Worm (Caenorhabditis elegans) whole organism, L2 larva: ENCODE data around the gene nhr-182.

Source experiments
- ceh-82 ChIP-seq: fragments of 150-350 bp; optimal IDR thresholded peaks from 2 replicates; lab custom pipeline; 2014; ENCODE audit warnings: missing biosample characterization, missing genetic modification characterization
- egl-27 ChIP-seq: sonication (generic microtip); optimal IDR thresholded peaks from 3 replicates; lab custom pipeline; 2017; ENCODE audit warnings: missing biosample characterization, missing genetic modification reagents, missing genetic modification characterization
- elt-1 ChIP-seq: fragments of 150-350 bp; optimal IDR thresholded peaks from 2 replicates; lab custom pipeline; 2014; ENCODE audit warnings: missing biosample characterization, missing genetic modification characterization
- elt-3 ChIP-seq: sonication (generic microtip); optimal IDR thresholded peaks from 2 replicates; lab custom pipeline; 2017; ENCODE audit warnings: missing biosample characterization, missing genetic modification characterization
- lin-39 ChIP-seq: fragments of 150-350 bp; optimal IDR thresholded peaks from 2 replicates; lab custom pipeline; 2014; ENCODE audit warnings: missing biosample characterization, missing genetic modification reagents, missing genetic modification characterization
- mdl-1 ChIP-seq, 2 experiments: fragments of 150-350 bp in 1 of 2; sonication (generic microtip) in 1 of 2; optimal IDR thresholded peaks; 2 replicates each; lab custom pipeline; 2017; ENCODE audit warnings: missing biosample characterization in 2 of 2, missing genetic modification characterization in 2 of 2
- nhr-11 ChIP-seq: fragments of 150-350 bp; optimal IDR thresholded peaks from 2 replicates; lab custom pipeline; 2014; ENCODE audit warnings: missing biosample characterization, missing genetic modification characterization
- nhr-12 ChIP-seq: fragments of 150-350 bp; optimal IDR thresholded peaks from 2 replicates; lab custom pipeline; 2014; ENCODE audit warnings: missing biosample characterization, missing genetic modification characterization
- nhr-6 ChIP-seq: fragments of 150-350 bp; optimal IDR thresholded peaks from 2 replicates; lab custom pipeline; 2014; ENCODE audit warnings: missing biosample characterization, missing genetic modification characterization
- unc-39 ChIP-seq: fragments of 150-350 bp; optimal IDR thresholded peaks from 2 replicates; lab custom pipeline; 2014; ENCODE audit warnings: missing biosample characterization, missing genetic modification characterization
- unc-55 ChIP-seq: fragments of 150-350 bp; sonication (generic microtip); optimal IDR thresholded peaks from 3 replicates; lab custom pipeline; 2014; ENCODE audit warnings: missing biosample characterization, missing genetic modification reagents, missing genetic modification characterization
- unc-62 ChIP-seq: fragments of 150-350 bp; optimal IDR thresholded peaks from 2 replicates; lab custom pipeline; 2014; ENCODE audit warnings: missing biosample characterization, missing genetic modification reagents, missing genetic modification characterization
- zag-1 ChIP-seq: fragments of 150-350 bp; optimal IDR thresholded peaks from 2 replicates; lab custom pipeline; 2014; ENCODE audit warnings: missing biosample characterization, missing genetic modification characterization

ce11 chrV:2292240-2292639, 32.5 kb upstream of the nhr-182 start, which contains the start of gene nhr-115:
- TF ChIP-seq nhr-6 (tag; lab: Kevin White, UChicago) = no peak
- no peak for TF ChIP-seq nhr-11 (tag; lab: Kevin White, UChicago)
- no peak for TF ChIP-seq mdl-1 (tag; optimal IDR thresholded peaks at IDR 0.05; lab: Kevin White, UChicago)
- TF ChIP-seq unc-39 (tag; lab: Kevin White, UChicago) = no peak
- no peak for TF ChIP-seq unc-62 (GFP tag; lab: Kevin White, UChicago)
- no peak for TF ChIP-seq egl-27 (tag; lab: Kevin White, UChicago)
- no peak for TF ChIP-seq elt-1 (tag; lab: Kevin White, UChicago)
- TF ChIP-seq lin-39 (tag; lab: Kevin White, UChicago) = no peak
- no peak for TF ChIP-seq ceh-82 (tag; lab: Kevin White, UChicago)
- TF ChIP-seq elt-3 = no peak
- no peak for TF ChIP-seq unc-55
- no peak for TF ChIP-seq nhr-12 (tag; lab: Kevin White, UChicago)
- no peak for TF ChIP-seq zag-1 (tag; lab: Kevin White, UChicago)
